Worm (Caenorhabditis elegans): ENCODE data around the gene C18H7.4.

Gene C18H7.4

ce11 chrIV:593029-593428 lies at the start of gene C18H7.4:
Gene C18H7.4, plus strand, starts transcription at chrIV:593329.
- TF ChIP-seq B0310.2 (tag; optimal IDR thresholded peaks at IDR 0.05) = no peak
- TF ChIP-seq aly-1 (tag; optimal IDR thresholded peaks at IDR 0.05) = no peak
- no peak for TF ChIP-seq sea-1 (GFP tag; conservative IDR thresholded peaks at IDR 0.05)
- no peak for TF ChIP-seq flt-1 (GFP tag; IDR thresholded peaks at IDR 0.05)
- TF ChIP-seq scrt-1 (GFP tag; IDR thresholded peaks at IDR 0.05) = no peak
- TF ChIP-seq hmbx-1 (tag; optimal IDR thresholded peaks at IDR 0.05) = no peak
- no peak for TF ChIP-seq F13C5.2 (tag; optimal IDR thresholded peaks at IDR 0.05)
- TF ChIP-seq ets-7 (tag; optimal IDR thresholded peaks at IDR 0.05) = no peak
- no peak for TF ChIP-seq tbx-11 (GFP tag; IDR thresholded peaks at IDR 0.05)
- no peak for TF ChIP-seq hmg-4 (GFP tag; optimal IDR thresholded peaks at IDR 0.05)
- TF ChIP-seq ama-1 (optimal IDR thresholded peaks at IDR 0.05) = no peak
- no peak for TF ChIP-seq hnd-1 (tag; optimal IDR thresholded peaks at IDR 0.05)
- no peak for TF ChIP-seq ceh-36 (tag; optimal IDR thresholded peaks at IDR 0.05)
- TF ChIP-seq ceh-13 (GFP tag; optimal IDR thresholded peaks at IDR 0.05) = no peak
- no peak for TF ChIP-seq pes-1 (GFP tag; IDR thresholded peaks at IDR 0.05)
- TF ChIP-seq tbx-37 (GFP tag; conservative IDR thresholded peaks at IDR 0.05) = no peak
- TF ChIP-seq tra-4 (tag; optimal IDR thresholded peaks at IDR 0.05) = no peak

- no peak for TF ChIP-seq hmbx-1 (tag; optimal IDR thresholded peaks at IDR 0.05)
- peak; percentile 75 for TF ChIP-seq ceh-36 (tag; optimal IDR thresholded peaks at IDR 0.05)
Observed at ce11 chrIV:545852-546251, 47.3 kb upstream of the C18H7.4 start.

ce11 chrIV:548000-548399 lies 45.1 kb upstream of the C18H7.4 start, which contains the start of gene F56A11.4:
Gene F56A11.4, plus strand, starts transcription at chrIV:548300.
- TF ChIP-seq B0310.2 (tag; optimal IDR thresholded peaks at IDR 0.05) (no peak), scrt-1 (GFP tag; IDR thresholded peaks at IDR 0.05) (no peak), hnd-1 (tag; optimal IDR thresholded peaks at IDR 0.05) (no peak), tbx-11 (GFP tag; IDR thresholded peaks at IDR 0.05) (no peak), pes-1 (GFP tag; IDR thresholded peaks at IDR 0.05) (no peak), flt-1 (GFP tag; IDR thresholded peaks at IDR 0.05) (no peak), F13C5.2 (tag; optimal IDR thresholded peaks at IDR 0.05) (no peak), hmg-4 (GFP tag; optimal IDR thresholded peaks at IDR 0.05) (no peak), ceh-36 (tag; optimal IDR thresholded peaks at IDR 0.05) (no peak), hmbx-1 (tag; optimal IDR thresholded peaks at IDR 0.05) (no peak), tra-4 (tag; optimal IDR thresholded peaks at IDR 0.05) (no peak)

- TF ChIP-seq F13C5.2 (tag; optimal IDR thresholded peaks at IDR 0.05) (no peak), aly-1 (tag; optimal IDR thresholded peaks at IDR 0.05) (no peak), hnd-1 (tag; optimal IDR thresholded peaks at IDR 0.05) (no peak), scrt-1 (GFP tag; IDR thresholded peaks at IDR 0.05) (no peak), ceh-36 (tag; optimal IDR thresholded peaks at IDR 0.05) (no peak), tbx-11 (GFP tag; IDR thresholded peaks at IDR 0.05) (no peak), ceh-13 (GFP tag; optimal IDR thresholded peaks at IDR 0.05) (no peak), flt-1 (GFP tag; IDR thresholded peaks at IDR 0.05) (no peak), hmbx-1 (tag; optimal IDR thresholded peaks at IDR 0.05) (no peak), ets-7 (tag; optimal IDR thresholded peaks at IDR 0.05) (no peak), tra-4 (tag; optimal IDR thresholded peaks at IDR 0.05) (no peak)
Observed at ce11 chrIV:551923-552322, 41.2 kb upstream of the C18H7.4 start.

- TF ChIP-seq B0310.2 (tag; optimal IDR thresholded peaks at IDR 0.05) (no peak), tbx-37 (GFP tag; conservative IDR thresholded peaks at IDR 0.05) (no peak), sea-1 (GFP tag; conservative IDR thresholded peaks at IDR 0.05) (no peak), ceh-36 (tag; optimal IDR thresholded peaks at IDR 0.05) (no peak), tra-4 (tag; optimal IDR thresholded peaks at IDR 0.05) (no peak), F13C5.2 (tag; optimal IDR thresholded peaks at IDR 0.05) (no peak), flt-1 (GFP tag; IDR thresholded peaks at IDR 0.05) (no peak), ceh-13 (GFP tag; optimal IDR thresholded peaks at IDR 0.05) (no peak), pes-1 (GFP tag; IDR thresholded peaks at IDR 0.05) (no peak), aly-1 (tag; optimal IDR thresholded peaks at IDR 0.05) (no peak), hnd-1 (tag; optimal IDR thresholded peaks at IDR 0.05) (no peak), ets-7 (tag; optimal IDR thresholded peaks at IDR 0.05) (no peak), ama-1 (optimal IDR thresholded peaks at IDR 0.05) (no peak), scrt-1 (GFP tag; IDR thresholded peaks at IDR 0.05) (no peak), hmg-4 (GFP tag; optimal IDR thresholded peaks at IDR 0.05) (no peak)
Observed at ce11 chrIV:554005-554404, 39.1 kb upstream of the C18H7.4 start.

- TF ChIP-seq hmg-4 (GFP tag; optimal IDR thresholded peaks at IDR 0.05) (peak; percentile 19), sea-1 (GFP tag; conservative IDR thresholded peaks at IDR 0.05) (no peak), F13C5.2 (tag; optimal IDR thresholded peaks at IDR 0.05) (peak; percentile 9)
Observed at ce11 chrIV:558735-559284, 34.3 kb upstream of the C18H7.4 start, which contains the start of gene efn-4. Gene efn-4, plus strand, starts transcription at chrIV:559234.

- TF ChIP-seq scrt-1 (GFP tag; IDR thresholded peaks at IDR 0.05) (no peak), F13C5.2 (tag; optimal IDR thresholded peaks at IDR 0.05) (no peak), ceh-36 (tag; optimal IDR thresholded peaks at IDR 0.05) (peak; percentile 12), ets-7 (tag; optimal IDR thresholded peaks at IDR 0.05) (peak; percentile 23), B0310.2 (tag; optimal IDR thresholded peaks at IDR 0.05) (no peak), ceh-13 (GFP tag; optimal IDR thresholded peaks at IDR 0.05) (no peak)
Observed at ce11 chrIV:560314-560713, 32.8 kb upstream of the C18H7.4 start.

- no peak for TF ChIP-seq flt-1 (GFP tag; IDR thresholded peaks at IDR 0.05)
- TF ChIP-seq ets-7 (tag; optimal IDR thresholded peaks at IDR 0.05) = no peak
- no peak for TF ChIP-seq B0310.2 (tag; optimal IDR thresholded peaks at IDR 0.05)
- TF ChIP-seq sea-1 (GFP tag; conservative IDR thresholded peaks at IDR 0.05) = no peak
- TF ChIP-seq ceh-36 (tag; optimal IDR thresholded peaks at IDR 0.05) = no peak
- TF ChIP-seq scrt-1 (GFP tag; IDR thresholded peaks at IDR 0.05) = no peak
- no peak for TF ChIP-seq aly-1 (tag; optimal IDR thresholded peaks at IDR 0.05)
- no peak for TF ChIP-seq tbx-37 (GFP tag; conservative IDR thresholded peaks at IDR 0.05)
- no peak for TF ChIP-seq pes-1 (GFP tag; IDR thresholded peaks at IDR 0.05)
- no peak for TF ChIP-seq ceh-13 (GFP tag; optimal IDR thresholded peaks at IDR 0.05)
- no peak for TF ChIP-seq hmbx-1 (tag; optimal IDR thresholded peaks at IDR 0.05)
Observed at ce11 chrIV:560780-561179, 32.3 kb upstream of the C18H7.4 start.

All from whole organism, early embryonic.